Worm (Caenorhabditis elegans): ENCODE results near the gene B0524.6.

B0524.6 gene

ce11 chrIII:1950236-1950635, 44.8 kb upstream of the B0524.6 start, which contains the start of the genes polh-1 and rps-22 (continued):
- TF ChIP-seq tlp-1 (tag; optimal IDR thresholded peaks at IDR 0.05) (no peak), lin-14 (GFP tag; optimal IDR thresholded peaks at IDR 0.05) (peak; percentile 90), zag-1 (tag; optimal IDR thresholded peaks at IDR 0.05) (no peak), vab-15 (tag; optimal IDR thresholded peaks at IDR 0.05) (peak; percentile 76), nhr-19 (GFP tag; conservative IDR thresholded peaks at IDR 0.05) (peak; percentile 89), efl-3 (GFP tag; optimal IDR thresholded peaks at IDR 0.05) (no peak), lin-13 (GFP tag; optimal IDR thresholded peaks at IDR 0.05) (peak; percentile 97), blmp-1 (tag; optimal IDR thresholded peaks at IDR 0.05) (peak; percentile 88), fkh-4 (tag; optimal IDR thresholded peaks at IDR 0.05; ENCODE audit: borderline replicate concordance) (peak; percentile 16), ztf-11 (tag; optimal IDR thresholded peaks at IDR 0.05) (peak in 1 of 2 experiments; percentile 8), tbx-2 (tag; optimal IDR thresholded peaks at IDR 0.05) (peak; percentile 86), nhr-47 (tag; optimal IDR thresholded peaks at IDR 0.05) (peak; percentile 93), ces-1 (GFP tag; optimal IDR thresholded peaks at IDR 0.05) (no peak), nhr-84 (tag; optimal IDR thresholded peaks at IDR 0.05) (no peak), sox-4 (tag; optimal IDR thresholded peaks at IDR 0.05) (no peak), nhr-77 (tag; optimal IDR thresholded peaks at IDR 0.05) (peak; percentile 88), ama-1 (optimal IDR thresholded peaks at IDR 0.05) (no peak), hpl-2 (GFP tag; optimal IDR thresholded peaks at IDR 0.05) (peak; percentile 42), irx-1 (tag; optimal IDR thresholded peaks at IDR 0.05) (peak; percentile 73), egl-27 (tag; optimal IDR thresholded peaks at IDR 0.05) (peak in 1 of 2 experiments; percentile 36), elt-3 (tag; optimal IDR thresholded peaks at IDR 0.05) (peak in 5 of 6 experiments; percentile 75 to 98 (median 87)), nhr-12 (tag; optimal IDR thresholded peaks at IDR 0.05) (no peak), mdl-1 (tag; optimal IDR thresholded peaks at IDR 0.05) (peak in 1 of 2 experiments; percentile 89), unc-86 (tag; optimal IDR thresholded peaks at IDR 0.05) (peak; percentile 86), fkh-8 (tag; optimal IDR thresholded peaks at IDR 0.05) (peak; percentile 87), aly-2 (tag; optimal IDR thresholded peaks at IDR 0.05) (peak; percentile 81), fos-1 (tag; optimal IDR thresholded peaks at IDR 0.05) (peak; percentile 90), pag-3 (tag; optimal IDR thresholded peaks at IDR 0.05; ENCODE audit: borderline replicate concordance, insufficient read depth) (no peak), ceh-90 (tag; optimal IDR thresholded peaks at IDR 0.05) (no peak), snu-23 (GFP tag; optimal IDR thresholded peaks at IDR 0.05) (peak; percentile 96), pqm-1 (tag; optimal IDR thresholded peaks at IDR 0.05) (no peak), pax-3 (tag; optimal IDR thresholded peaks at IDR 0.05) (peak; percentile 59)

ce11 chrIII:1949362-1949761, 43.9 kb upstream of the B0524.6 start:
- TF ChIP-seq lin-35 (GFP tag; optimal IDR thresholded peaks at IDR 0.05) (peak in 1 of 2 experiments; percentile 10), dpl-1 (GFP tag; optimal IDR thresholded peaks at IDR 0.05) (peak in 1 of 3 experiments; percentile 4), dsc-1 (tag; optimal IDR thresholded peaks at IDR 0.05) (no peak), efl-1 (optimal IDR thresholded peaks at IDR 0.05) (no peak), efl-1 (GFP tag; optimal IDR thresholded peaks at IDR 0.05 in 1 of 2) (peak; percentile 22 to 92)

ce11 chrIII:1947851-1948250, 42.4 kb upstream of the B0524.6 start:
- no peak for TF ChIP-seq efl-1 (optimal IDR thresholded peaks at IDR 0.05)
- peak in 1 of 2 experiments; percentile 90 for TF ChIP-seq efl-1 (GFP tag; optimal IDR thresholded peaks at IDR 0.05 in 1 of 2)
- no peak for TF ChIP-seq mdl-1 (tag; optimal IDR thresholded peaks at IDR 0.05)

ce11 chrIII:1943488-1943887, 38.0 kb upstream of the B0524.6 start, which contains the start of gene F53A3.1:
TSS of gene F53A3.1 (minus strand) at chrIII:1943637.
- TF ChIP-seq unc-62 (GFP tag; optimal IDR thresholded peaks at IDR 0.05) (no peak), nhr-77 (tag; optimal IDR thresholded peaks at IDR 0.05) (no peak), skn-1 (tag; optimal IDR thresholded peaks at IDR 0.05) (no peak), elt-3 (tag; optimal IDR thresholded peaks at IDR 0.05) (no peak), lin-13 (GFP tag; optimal IDR thresholded peaks at IDR 0.05) (no peak), blmp-1 (tag; optimal IDR thresholded peaks at IDR 0.05) (no peak), C04F5.9 (tag; optimal IDR thresholded peaks at IDR 0.05) (no peak), elt-2 (tag; optimal IDR thresholded peaks at IDR 0.05) (no peak), ceh-82 (tag; optimal IDR thresholded peaks at IDR 0.05) (no peak), ceh-8 (GFP tag; optimal IDR thresholded peaks at IDR 0.05) (no peak), alr-1 (tag; optimal IDR thresholded peaks at IDR 0.05; ENCODE audit: borderline replicate concordance) (no peak), ces-1 (GFP tag; optimal IDR thresholded peaks at IDR 0.05) (no peak)

All from whole organism, L1 larva.